Worm (Caenorhabditis elegans): ENCODE results near the gene W02D7.11.

- TF ChIP-seq him-1 (tag; optimal IDR thresholded peaks at IDR 0.05) (no peak), W03F9.2 (tag; optimal IDR thresholded peaks at IDR 0.05) (no peak), dao-5 (tag; optimal IDR thresholded peaks at IDR 0.05) (no peak)
Observed at ce11 chrV:8282933-8283332, 21.4 kb downstream of the W02D7.11 start.
